Fruit fly (Drosophila melanogaster): ENCODE measurements around the gene CG31676.

- TF ChIP-seq tj (GFP tag; optimal IDR thresholded peaks at IDR 0.05) (peak; percentile 95), CG1620 (GFP tag; optimal IDR thresholded peaks at IDR 0.05) (no peak), Mnt (GFP tag; optimal IDR thresholded peaks at IDR 0.05) (peak; percentile 6), CG7101 (tag; optimal IDR thresholded peaks at IDR 0.05) (no peak), toe (GFP tag; optimal IDR thresholded peaks at IDR 0.05) (no peak), kay (GFP tag; ENCODE audit: borderline replicate concordance) (peak; percentile 72), Crg-1 (GFP tag; optimal IDR thresholded peaks at IDR 0.05) (no peak), CG14711 (tag; optimal IDR thresholded peaks at IDR 0.05) (no peak)
Observed at dm6 chr2L:20792988-20793544, 47.5 kb upstream of the CG31676 start.
